Worm (Caenorhabditis elegans): ENCODE results near the gene ttr-48.

ce11 chrX:3837752-3838159 lies 4.5 kb downstream of the ttr-48 start:
- TF ChIP-seq K11D2.4 (GFP tag; IDR thresholded peaks at IDR 0.05) (no peak), gei-17 (GFP tag; optimal IDR thresholded peaks at IDR 0.05) (no peak)
